Worm (Caenorhabditis elegans) whole organism, young adult: ENCODE results near the gene W02A2.8.

Experiments
- Y56A3A.18 ChIP-seq: fragments of 200-800 bp; sonication (Bioruptor generic); IDR thresholded peaks from 2 replicates; pipeline ENCODE4 v1.3.6; 2022; ENCODE audit warnings: missing genetic modification reagents, missing genetic modification characterization, missing compliant biosample characterization
- dox-1 ChIP-seq: fragments of 200-800 bp; sonication (Bioruptor generic); IDR thresholded peaks from 2 replicates; pipeline ENCODE4 v1.3.6; 2022; ENCODE audit warnings: missing genetic modification reagents, missing genetic modification characterization, missing compliant biosample characterization
- nhr-120 ChIP-seq: fragments of 200-800 bp; sonication (Bioruptor generic); IDR thresholded peaks from 2 replicates; pipeline ENCODE4 v1.3.6; 2022; ENCODE audit warnings: missing genetic modification characterization, missing compliant biosample characterization
- rec-8 ChIP-seq, 2 experiments: sonication (generic microtip); optimal IDR thresholded peaks; 2 replicates each; lab custom pipeline; 2016; ENCODE audit warnings: mild to moderate bottlenecking in 2 of 2, missing genetic modification characterization in 2 of 2, missing genetic modification reagents in 2 of 2, missing genotype in 2 of 2, missing biosample characterization in 1 of 2, missing compliant biosample characterization in 1 of 2, moderate library complexity in 1 of 2
- unc-62 ChIP-seq: fragments of 150-350 bp; optimal IDR thresholded peaks from 2 replicates; lab custom pipeline; 2014; ENCODE audit warnings: missing biosample characterization, missing genetic modification reagents, missing genetic modification characterization

DNA sequence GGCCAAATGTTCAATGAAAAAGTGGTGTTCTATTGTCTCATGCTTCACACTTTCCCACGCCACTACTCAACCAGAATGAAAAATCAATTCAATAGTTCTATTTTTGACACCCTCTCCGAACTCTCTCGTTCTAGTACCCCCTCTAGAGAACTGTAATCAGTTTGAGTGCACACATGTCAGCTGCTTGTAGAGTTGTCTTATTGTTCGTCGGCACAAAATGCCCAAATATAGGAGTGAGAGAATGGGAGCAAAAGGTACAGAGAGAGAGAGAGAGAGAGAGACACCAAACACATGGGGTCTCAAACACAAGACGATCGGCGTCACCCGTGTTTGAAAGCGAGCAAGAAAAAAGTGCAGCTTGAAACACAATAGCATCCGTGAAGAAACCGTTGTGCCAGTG is 24.1 kb downstream of the W02A2.8 start:
- TF ChIP-seq rec-8 (tag; optimal IDR thresholded peaks at IDR 0.05; lab: Kevin White, UChicago) (no peak), Y56A3A.18 (GFP tag; lab: Robert Waterston, UW) (no peak), dox-1 (GFP tag; lab: Robert Waterston, UW) (0 out of 2 replicates have a peak, but pooled peaks have one; percentile 41), nhr-120 (no peak), unc-62 (GFP tag; lab: Kevin White, UChicago) (no peak)
